Comparison of ENCODE assay signal across 1 fruit fly cellular context in genomic region chr3L:17590455-17591216, dm6.
TF ChIP-seq lines count a peak whose summit lies in the region.

No protein-coding gene starts in this region.

TF ChIP-seq in whole organism, embryonic, 481 proteins besides CTCF, POLR2A, EP300 and RAD21 (continued from another document):
- TF ChIP-seq dmrt99B (tag; optimal IDR thresholded peaks at IDR 0.05; lab: Kevin White, UChicago) (no peak), CG6689 (GFP tag; IDR thresholded peaks at IDR 0.05; lab: Robert Waterston, UW) (peak; percentile 40), cato (GFP tag; optimal IDR thresholded peaks at IDR 0.05; lab: Kevin White, UChicago; ENCODE audit: borderline replicate concordance) (no peak), CG32772 (GFP tag; IDR thresholded peaks at IDR 0.05; lab: Robert Waterston, UW) (no peak), CG12155 (GFP tag; optimal IDR thresholded peaks at IDR 0.05; lab: Kevin White, UChicago) (peak; percentile 37), gt (GFP tag; IDR thresholded peaks at IDR 0.05; lab: Robert Waterston, UW) (no peak), stc (GFP tag; IDR thresholded peaks at IDR 0.05; lab: Robert Waterston, UW) (no peak; the same call in 1 of the 2 replicates), repo (GFP tag; optimal IDR thresholded peaks at IDR 0.05; lab: Kevin White, UChicago) (no peak), Atf6 (GFP tag; IDR thresholded peaks at IDR 0.05; lab: Robert Waterston, UW) (peak; percentile 47), CG3995 (GFP tag; optimal IDR thresholded peaks at IDR 0.05; lab: Kevin White, UChicago) (no peak), gem (tag; optimal IDR thresholded peaks at IDR 0.05; lab: Kevin White, UChicago) (peak; percentile 53), CG18599 (GFP tag; optimal IDR thresholded peaks at IDR 0.05; lab: Kevin White, UChicago) (no peak), salm (tag; optimal IDR thresholded peaks at IDR 0.05; lab: Kevin White, UChicago) (no peak), fd64A (GFP tag; optimal IDR thresholded peaks at IDR 0.05; lab: Kevin White, UChicago) (peak; percentile 40), CG10321 (GFP tag; IDR thresholded peaks at IDR 0.05; lab: Robert Waterston, UW) (0 out of 2 replicates have a peak, but pooled peaks have one; percentile 28), CG32532 (GFP tag; IDR thresholded peaks at IDR 0.05; lab: Robert Waterston, UW) (0 out of 2 replicates have a peak, but pooled peaks have one; percentile 11), vvl (GFP tag; IDR thresholded peaks at IDR 0.05; lab: Robert Waterston, UW) (peak; percentile 40; the same call in 1 of the 2 replicates), lov (optimal IDR thresholded peaks at IDR 0.05; lab: Kevin White, UChicago) (no peak), lov (GFP tag; IDR thresholded peaks at IDR 0.05; lab: Robert Waterston, UW) (no peak), D19B (GFP tag; optimal IDR thresholded peaks at IDR 0.05; lab: Kevin White, UChicago) (no peak), CG17328 (GFP tag; IDR thresholded peaks at IDR 0.05; lab: Robert Waterston, UW) (no peak), Sry-β (GFP tag; optimal IDR thresholded peaks at IDR 0.05; lab: Kevin White, UChicago) (no peak), CG13894 (tag; optimal IDR thresholded peaks at IDR 0.05; lab: Kevin White, UChicago) (no peak), HmgD (GFP tag; optimal IDR thresholded peaks at IDR 0.05; lab: Kevin White, UChicago) (no peak), CG17385 (GFP tag; optimal IDR thresholded peaks at IDR 0.05; lab: Kevin White, UChicago) (peak; percentile 27), slou (GFP tag; optimal IDR thresholded peaks at IDR 0.05; lab: Kevin White, UChicago) (no peak), CG7839 (tag; optimal IDR thresholded peaks at IDR 0.05; lab: Kevin White, UChicago) (no peak), CG34224 (GFP tag; IDR thresholded peaks at IDR 0.05; lab: Robert Waterston, UW; ENCODE audit: partially characterized antibody) (peak; percentile 44; the same call in 2 of the 3 replicates), CG8924 (tag; optimal IDR thresholded peaks at IDR 0.05; lab: Kevin White, UChicago) (no peak), CG12942 (GFP tag; optimal IDR thresholded peaks at IDR 0.05; lab: Kevin White, UChicago) (no peak), jumu (GFP tag; optimal IDR thresholded peaks at IDR 0.05; lab: Kevin White, UChicago) (no peak), lbe (GFP tag; optimal IDR thresholded peaks at IDR 0.05; lab: Kevin White, UChicago) (peak; percentile 74), CG1832 (GFP tag; optimal IDR thresholded peaks at IDR 0.05; lab: Kevin White, UChicago) (peak; percentile 44), crol (GFP tag; IDR thresholded peaks at IDR 0.05; lab: Robert Waterston, UW) (peak; percentile 97), bbx (GFP tag; IDR thresholded peaks at IDR 0.05; lab: Robert Waterston, UW; ENCODE audit: partially characterized antibody) (peak; percentile 34; the same call in 1 of the 2 replicates), kay (GFP tag; optimal IDR thresholded peaks at IDR 0.05; lab: Kevin White, UChicago) (peak; percentile 17), grn (GFP tag; optimal IDR thresholded peaks at IDR 0.05; lab: Kevin White, UChicago) (peak; percentile 63), E2f2 (GFP tag; IDR thresholded peaks at IDR 0.05; lab: Robert Waterston, UW) (0 out of 2 replicates have a peak, but pooled peaks have one; percentile 20), Hand (GFP tag; optimal IDR thresholded peaks at IDR 0.05; lab: Kevin White, UChicago) (no peak), NFAT (GFP tag; IDR thresholded peaks at IDR 0.05; lab: Robert Waterston, UW) (0 out of 2 replicates have a peak, but pooled peaks have one; percentile 17), ato (GFP tag; IDR thresholded peaks at IDR 0.05; lab: Robert Waterston, UW; ENCODE audit: partially characterized antibody) (peak; percentile 59), cg (GFP tag; optimal IDR thresholded peaks at IDR 0.05; lab: Kevin White, UChicago) (peak; percentile 97), Blimp-1 (GFP tag; optimal IDR thresholded peaks at IDR 0.05; lab: Kevin White, UChicago) (peak; percentile 72), HHEX (GFP tag; optimal IDR thresholded peaks at IDR 0.05; lab: Kevin White, UChicago) (no peak), HLH4C (GFP tag; IDR thresholded peaks at IDR 0.05; lab: Robert Waterston, UW; ENCODE audit: partially characterized antibody) (0 out of 3 replicates have a peak, but pooled peaks have one; percentile 23), rib (GFP tag; IDR thresholded peaks at IDR 0.05; lab: Robert Waterston, UW) (0 out of 2 replicates have a peak, but pooled peaks have one; percentile 43), Med (GFP tag; lab: Kevin White, UChicago) (no peak), CG15073 (GFP tag; optimal IDR thresholded peaks at IDR 0.05; lab: Kevin White, UChicago) (no peak), sens (GFP tag; lab: Kevin White, UChicago) (peak; percentile 72), Drgx (GFP tag; IDR thresholded peaks at IDR 0.05; lab: Robert Waterston, UW) (peak; percentile 44), CG5180 (GFP tag; optimal IDR thresholded peaks at IDR 0.05; lab: Kevin White, UChicago) (peak; percentile 66), CG8478 (optimal IDR thresholded peaks at IDR 0.05; lab: Kevin White, UChicago) (peak; percentile 88), Ptx1 (GFP tag; IDR thresholded peaks at IDR 0.05; lab: Robert Waterston, UW) (0 out of 2 replicates have a peak, but pooled peaks have one; percentile 5), CG12769 (tag; optimal IDR thresholded peaks at IDR 0.05; lab: Kevin White, UChicago) (peak; percentile 27), Myb (GFP tag; optimal IDR thresholded peaks at IDR 0.05; lab: Kevin White, UChicago) (no peak), CG42726 (GFP tag; IDR thresholded peaks at IDR 0.05; lab: Robert Waterston, UW; ENCODE audit: partially characterized antibody) (no peak), kni (GFP tag; optimal IDR thresholded peaks at IDR 0.05; lab: Kevin White, UChicago) (peak; percentile 62), shn (GFP tag; optimal IDR thresholded peaks at IDR 0.05; lab: Kevin White, UChicago) (no peak), Dad (GFP tag; optimal IDR thresholded peaks at IDR 0.05; lab: Kevin White, UChicago) (no peak), CG4730 (GFP tag; IDR thresholded peaks at IDR 0.05; lab: Robert Waterston, UW) (no peak), tgo (GFP tag; IDR thresholded peaks at IDR 0.05; lab: Robert Waterston, UW) (no peak), sc (optimal IDR thresholded peaks at IDR 0.05; lab: Kevin White, UChicago) (no peak), sc (GFP tag; optimal IDR thresholded peaks at IDR 0.05; lab: Kevin White, UChicago) (no peak), Deaf1 (tag; optimal IDR thresholded peaks at IDR 0.05; lab: Kevin White, UChicago) (peak; percentile 43), fu2 (GFP tag; optimal IDR thresholded peaks at IDR 0.05; lab: Kevin White, UChicago) (no peak), CG7372 (GFP tag; IDR thresholded peaks at IDR 0.05; lab: Robert Waterston, UW) (no peak), Lim3 (GFP tag; IDR thresholded peaks at IDR 0.05; lab: Robert Waterston, UW) (no peak), so (GFP tag; IDR thresholded peaks at IDR 0.05; lab: Robert Waterston, UW) (peak; percentile 58; the same call in 1 of the 3 replicates), peb (GFP tag; IDR thresholded peaks at IDR 0.05; lab: Robert Waterston, UW) (no peak), Eip74EF (GFP tag; optimal IDR thresholded peaks at IDR 0.05; lab: Kevin White, UChicago) (peak in 1 of 2 experiments; percentile 47), knrl (GFP tag; IDR thresholded peaks at IDR 0.05; lab: Robert Waterston, UW; ENCODE audit: partially characterized antibody) (0 out of 3 replicates have a peak, but pooled peaks have one; percentile 6), CG16815 (GFP tag; optimal IDR thresholded peaks at IDR 0.05; lab: Kevin White, UChicago) (no peak), crc (GFP tag; optimal IDR thresholded peaks at IDR 0.05; lab: Kevin White, UChicago) (no peak), zen2 (GFP tag; IDR thresholded peaks at IDR 0.05; lab: Robert Waterston, UW; ENCODE audit: partially characterized antibody) (peak; percentile 74; the same call in 2 of the 3 replicates), run (tag; optimal IDR thresholded peaks at IDR 0.05; lab: Kevin White, UChicago) (no peak), CG17361 (GFP tag; IDR thresholded peaks at IDR 0.05; lab: Robert Waterston, UW) (no peak), chif (GFP tag; optimal IDR thresholded peaks at IDR 0.05; lab: Kevin White, UChicago) (no peak), HLH3B (GFP tag; IDR thresholded peaks at IDR 0.05; lab: Robert Waterston, UW) (no peak), CG4424 (GFP tag; optimal IDR thresholded peaks at IDR 0.05; lab: Kevin White, UChicago) (no peak), Dref (GFP tag; IDR thresholded peaks at IDR 0.05; lab: Robert Waterston, UW) (no peak), Rfx (GFP tag; IDR thresholded peaks at IDR 0.05; lab: Robert Waterston, UW) (no peak), bowl (GFP tag; IDR thresholded peaks at IDR 0.05; lab: Robert Waterston, UW) (peak; percentile 6; the same call in 1 of the 2 replicates), Dek (tag; optimal IDR thresholded peaks at IDR 0.05; lab: Kevin White, UChicago) (no peak), CG13775 (GFP tag; optimal IDR thresholded peaks at IDR 0.05; lab: Kevin White, UChicago) (no peak), Adf1 (GFP tag; IDR thresholded peaks at IDR 0.05; lab: Robert Waterston, UW) (peak; percentile 56), sd (tag; optimal IDR thresholded peaks at IDR 0.05; lab: Kevin White, UChicago) (peak; percentile 96), Sox100B (GFP tag; optimal IDR thresholded peaks at IDR 0.05; lab: Kevin White, UChicago) (no peak), CoRest (tag; optimal IDR thresholded peaks at IDR 0.05; lab: Kevin White, UChicago) (no peak), fd102C (GFP tag; optimal IDR thresholded peaks at IDR 0.05; lab: Kevin White, UChicago) (no peak)
